Fruit fly (Drosophila melanogaster): ENCODE data around the gene AdamTS-A.

- TF ChIP-seq CG5204 (GFP tag; optimal IDR thresholded peaks at IDR 0.05) (no peak), CG7101 (tag; optimal IDR thresholded peaks at IDR 0.05) (no peak), Mnt (GFP tag; optimal IDR thresholded peaks at IDR 0.05) (no peak), CG33017 (tag; optimal IDR thresholded peaks at IDR 0.05) (no peak), Hr96 (GFP tag; optimal IDR thresholded peaks at IDR 0.05) (no peak), cic (GFP tag; optimal IDR thresholded peaks at IDR 0.05) (no peak), Crg-1 (GFP tag; optimal IDR thresholded peaks at IDR 0.05) (no peak), CG11617 (GFP tag; optimal IDR thresholded peaks at IDR 0.05) (no peak), CG12768 (GFP tag; optimal IDR thresholded peaks at IDR 0.05) (no peak), tj (GFP tag; optimal IDR thresholded peaks at IDR 0.05) (no peak), toe (GFP tag; optimal IDR thresholded peaks at IDR 0.05) (no peak)
Observed at dm6 chr3R:15437458-15438414, 38.3 kb downstream of the AdamTS-A start.
